Worm (Caenorhabditis elegans): Measurements from ENCODE around the gene gst-13.
A peak's percentile ranks its signal among the peaks of the same experiment; 100 is the strongest.

The gst-13 gene

ce11 chrII:9254187-9254586, 22.9 kb downstream of the gst-13 start, which contains the start of gene nlp-82:
Gene nlp-82 (minus strand): TSS chrII:9254287.
- TF ChIP-seq nhr-25 (tag; optimal IDR thresholded peaks at IDR 0.05; ENCODE audit: borderline replicate concordance, insufficient read depth) (no peak), ctbp-1 (GFP tag; IDR thresholded peaks at IDR 0.05) (no peak), lsy-2 (tag; optimal IDR thresholded peaks at IDR 0.05) (no peak), nhr-41 (GFP tag; IDR thresholded peaks at IDR 0.05) (no peak), dpl-1 (GFP tag; optimal IDR thresholded peaks at IDR 0.05) (no peak), gei-8 (GFP tag; optimal IDR thresholded peaks at IDR 0.05) (no peak), nhr-42 (GFP tag; IDR thresholded peaks at IDR 0.05) (no peak), nhr-237 (tag; optimal IDR thresholded peaks at IDR 0.05) (no peak), egl-43 (GFP tag; IDR thresholded peaks at IDR 0.05) (no peak), hlh-11 (tag; optimal IDR thresholded peaks at IDR 0.05) (no peak), fkh-10 (GFP tag; optimal IDR thresholded peaks at IDR 0.05) (no peak), attf-4 (tag; optimal IDR thresholded peaks at IDR 0.05) (no peak)

- TF ChIP-seq pha-4 (GFP tag; IDR thresholded peaks at IDR 0.05) (no peak), pha-4 (tag; optimal IDR thresholded peaks at IDR 0.05) (no peak), dmd-6 (GFP tag; IDR thresholded peaks at IDR 0.05) (no peak), madf-5 (GFP tag; IDR thresholded peaks at IDR 0.05) (no peak), T20F7.1 (GFP tag; optimal IDR thresholded peaks at IDR 0.05) (no peak), php-3 (GFP tag; IDR thresholded peaks at IDR 0.05) (no peak), duxl-1 (tag; optimal IDR thresholded peaks at IDR 0.05; ENCODE audit: poor library complexity) (no peak), zip-11 (GFP tag; IDR thresholded peaks at IDR 0.05) (no peak), nhr-42 (GFP tag; IDR thresholded peaks at IDR 0.05) (no peak)
Observed at ce11 chrII:9258034-9258556, 26.8 kb downstream of the gst-13 start.

ce11 chrII:9258566-9258965, 27.3 kb downstream of the gst-13 start:
- TF ChIP-seq unc-62 (GFP tag; optimal IDR thresholded peaks at IDR 0.05 in 1 of 2) (peak in 1 of 2 experiments; percentile 82), unc-62 (tag; optimal IDR thresholded peaks at IDR 0.05) (no peak), nhr-11 (tag; optimal IDR thresholded peaks at IDR 0.05) (no peak)

DNA sequence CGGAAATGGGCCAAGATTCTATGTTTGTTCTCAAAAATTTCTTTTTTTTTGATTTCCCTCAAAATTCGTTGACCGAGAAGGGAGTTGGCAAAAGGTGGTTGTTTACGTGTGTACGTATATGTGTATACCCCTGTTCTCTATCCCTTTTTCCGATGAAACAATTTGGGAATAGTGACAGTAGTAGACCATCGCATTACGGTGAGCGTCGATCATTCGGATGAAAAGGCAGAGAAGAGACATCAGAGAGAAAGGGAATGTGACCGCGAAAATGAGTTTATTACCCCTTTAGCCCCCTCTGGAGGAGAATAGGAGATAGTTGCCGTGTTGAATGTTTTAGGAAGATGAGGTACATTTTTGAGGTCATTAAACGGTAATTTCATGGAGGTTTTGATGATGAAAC, 28.8 kb downstream of the gst-13 start:
- TF ChIP-seq sdz-12 (GFP tag; optimal IDR thresholded peaks at IDR 0.05) (no peak), F37D6.2 (tag; optimal IDR thresholded peaks at IDR 0.05) (no peak), daf-16 (GFP tag; optimal IDR thresholded peaks at IDR 0.05) (no peak), daf-16 (tag; optimal IDR thresholded peaks at IDR 0.05) (no peak), nhr-28 (tag; optimal IDR thresholded peaks at IDR 0.05) (peak; percentile 16)

DNA sequence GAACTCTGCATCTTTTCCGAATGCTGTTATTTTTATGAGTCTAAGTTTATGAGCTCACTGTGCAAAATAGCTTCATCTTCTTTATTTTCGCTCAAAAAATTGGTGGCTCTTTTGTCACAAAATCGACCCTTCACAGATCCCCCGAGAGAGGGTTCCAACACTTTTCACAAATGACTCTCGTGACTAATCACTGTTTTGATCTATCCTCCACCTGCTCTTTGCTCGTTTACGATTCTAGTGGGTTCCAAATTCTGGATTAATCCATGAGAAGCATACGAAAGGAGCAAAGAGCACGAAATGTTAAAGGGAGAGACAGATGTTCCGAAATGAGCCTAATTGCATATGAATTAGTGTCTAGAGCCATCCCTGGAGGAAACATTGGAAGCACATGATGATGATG, 30.1 kb downstream of the gst-13 start:
- TF ChIP-seq unc-62 (GFP tag; optimal IDR thresholded peaks at IDR 0.05 in 1 of 2) (peak in 1 of 2 experiments; percentile 86), unc-62 (tag; optimal IDR thresholded peaks at IDR 0.05) (no peak), hmg-1.1 (GFP tag; IDR thresholded peaks at IDR 0.05) (no peak)

DNA sequence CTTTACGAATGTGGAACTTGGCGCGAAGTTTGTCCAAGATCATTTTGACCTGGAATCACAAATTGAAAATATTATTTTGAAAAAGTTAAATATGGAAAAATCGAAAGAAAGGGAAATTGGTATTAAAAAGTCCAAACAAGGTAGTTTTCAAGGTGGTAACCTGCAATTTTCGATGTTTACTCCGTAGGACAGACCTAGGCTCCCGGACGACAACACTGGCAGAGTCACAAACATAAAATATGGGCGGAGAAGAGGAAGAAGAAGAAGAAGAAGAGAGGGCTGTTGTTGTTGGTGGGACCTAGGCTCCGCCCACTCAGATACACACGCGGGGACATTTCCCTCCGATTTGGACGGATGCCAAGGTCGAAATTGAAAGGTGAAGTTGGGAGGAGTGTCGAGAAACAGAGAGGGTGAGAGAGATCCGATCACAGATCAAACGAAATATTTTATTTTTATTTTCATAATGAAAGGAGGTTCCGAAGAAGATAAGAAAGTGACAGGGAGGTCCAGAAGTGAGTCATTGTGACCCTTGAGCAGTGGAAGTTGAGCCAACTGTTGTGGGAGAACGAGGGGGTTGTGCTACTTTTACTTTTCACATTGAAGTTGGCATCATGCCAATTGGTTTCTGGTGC, 30.8 kb downstream of the gst-13 start, which contains the start of gene aqp-2:
Gene aqp-2 (minus strand): TSS at position 51 of the 632 bp plus-strand sequence.
- peak; percentile 31; the same call in 1 of the 2 replicates for TF ChIP-seq set-16 (GFP tag; IDR thresholded peaks at IDR 0.05)
- TF ChIP-seq mdl-1 (tag; optimal IDR thresholded peaks at IDR 0.05), result peak in 1 of 2 experiments; percentile 39
- TF ChIP-seq nhr-11 (tag; optimal IDR thresholded peaks at IDR 0.05), result peak; percentile 28
- TF ChIP-seq unc-62 (GFP tag; optimal IDR thresholded peaks at IDR 0.05 in 1 of 2), result peak in 1 of 2 experiments; percentile 56
- TF ChIP-seq unc-62 (tag; optimal IDR thresholded peaks at IDR 0.05), result no peak
- TF ChIP-seq hlh-11 (tag; optimal IDR thresholded peaks at IDR 0.05), result peak; percentile 50
- no peak for TF ChIP-seq F37D6.2 (tag; optimal IDR thresholded peaks at IDR 0.05)
- no peak for TF ChIP-seq dmd-9 (GFP tag; IDR thresholded peaks at IDR 0.05)
- no peak for TF ChIP-seq nhr-76 (tag; optimal IDR thresholded peaks at IDR 0.05)
- peak in 1 of 2 experiments; percentile 97 for TF ChIP-seq daf-16 (GFP tag; optimal IDR thresholded peaks at IDR 0.05)
- no peak for TF ChIP-seq daf-16 (tag; optimal IDR thresholded peaks at IDR 0.05)

Measured in whole organism, L4 larva.